Fruit fly (Drosophila melanogaster) whole organism, embryonic: Measurements from ENCODE around the gene bab2.

Experiments
- CG12942 ChIP-seq: fragments of 200-800 bp; sonication (Bioruptor generic); optimal IDR thresholded peaks from 3 replicates; lab custom pipeline; 2016; ENCODE audit warnings: missing biosample characterization, missing genetic modification characterization
- CG4424 ChIP-seq: fragments of 200-800 bp; sonication (Bioruptor generic); optimal IDR thresholded peaks from 3 replicates; lab custom pipeline; 2016; ENCODE audit warnings: missing biosample characterization, missing genetic modification characterization
- Drgx ChIP-seq: fragments of 200-800 bp; sonication (Bioruptor generic); IDR thresholded peaks from 2 replicates; pipeline ENCODE4 v1.3.6; 2022; ENCODE audit warnings: missing biosample characterization, missing genetic modification characterization
- Stat92E ChIP-seq, 3 experiments: fragments of >200 bp in 2 of 3; fragments of 200-800 bp in 1 of 3; sonication (Bioruptor generic) in 1 of 3; optimal IDR thresholded peaks; 2 replicates each; lab custom pipeline; 2017 to 2019; ENCODE audit warnings: missing biosample characterization in 3 of 3, missing genetic modification characterization in 3 of 3, mild to moderate bottlenecking in 1 of 3, moderate library complexity in 1 of 3
- corto ChIP-seq: fragments of 200-800 bp; sonication (Bioruptor generic); optimal IDR thresholded peaks from 2 replicates; lab custom pipeline; 2016; ENCODE audit warnings: missing biosample characterization, mild to moderate bottlenecking, missing genetic modification characterization, moderate library complexity
- ewg ChIP-seq: fragments of 200-800 bp; sonication (Bioruptor generic); optimal IDR thresholded peaks from 3 replicates; lab custom pipeline; 2017; ENCODE audit warnings: mild to moderate bottlenecking, missing biosample characterization, missing genetic modification reagents, missing genetic modification characterization

DNA sequence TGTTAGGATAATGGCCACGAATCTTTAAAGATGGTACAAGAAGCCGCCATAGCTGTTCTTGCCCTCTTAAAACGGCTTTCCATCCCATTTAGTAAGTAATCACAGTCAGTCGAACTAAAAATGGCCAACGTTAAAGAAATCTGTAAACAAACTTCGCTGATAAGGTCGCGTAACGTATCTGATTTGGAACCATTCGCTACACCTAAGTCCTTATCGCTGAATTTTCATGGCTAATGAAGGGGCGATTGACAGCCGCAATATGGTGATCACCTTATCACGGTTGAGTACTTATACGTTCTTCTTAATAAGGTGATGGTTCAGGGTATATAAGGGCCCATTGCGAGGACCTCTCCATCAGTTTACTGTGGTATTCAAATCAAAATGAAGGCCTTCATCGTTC is 35.5 kb upstream of the bab2 start, which contains the start of gene LysE:
- TF ChIP-seq Stat92E (GFP tag; optimal IDR thresholded peaks at IDR 0.05; lab: Kevin White, UChicago) (no peak), corto (GFP tag; lab: Kevin White, UChicago) (no peak), CG4424 (GFP tag; lab: Kevin White, UChicago) (no peak), Drgx (GFP tag; lab: Robert Waterston, UW) (no peak), CG12942 (no peak), ewg (no peak)
